Fruit fly (Drosophila melanogaster): ENCODE results near the gene lmgA.

dm6 chr2L:8542639-8543038 lies 14.2 kb upstream of the lmgA start:
- TF ChIP-seq CG11617 (GFP tag; optimal IDR thresholded peaks at IDR 0.05) (no peak), toe (GFP tag; optimal IDR thresholded peaks at IDR 0.05) (no peak), CG5204 (GFP tag; optimal IDR thresholded peaks at IDR 0.05) (no peak), CG1620 (GFP tag; optimal IDR thresholded peaks at IDR 0.05) (no peak), CG7101 (tag; optimal IDR thresholded peaks at IDR 0.05) (no peak), bab1 (GFP tag; optimal IDR thresholded peaks at IDR 0.05) (no peak), kay (GFP tag; ENCODE audit: borderline replicate concordance) (no peak), Clk (GFP tag; optimal IDR thresholded peaks at IDR 0.05) (no peak), Hr96 (GFP tag; optimal IDR thresholded peaks at IDR 0.05) (no peak), tj (GFP tag; optimal IDR thresholded peaks at IDR 0.05) (no peak), CG14711 (tag; optimal IDR thresholded peaks at IDR 0.05) (no peak), CG7045 (GFP tag; optimal IDR thresholded peaks at IDR 0.05) (no peak), Mnt (GFP tag; optimal IDR thresholded peaks at IDR 0.05) (no peak)

Measured in whole organism, adult.